Worm (Caenorhabditis elegans) whole organism, young adult: ENCODE data around the gene T28F3.8.

ENCODE experiments used
- C17E4.6 ChIP-seq: fragments of 200-800 bp; sonication (Bioruptor generic); IDR thresholded peaks from 2 replicates; pipeline ENCODE4 v1.3.6; 2022; ENCODE audit warnings: missing genetic modification reagents, missing genetic modification characterization, missing compliant biosample characterization
- D2030.7 ChIP-seq: fragments of 200-800 bp; sonication (Bioruptor generic); IDR thresholded peaks from 2 replicates; pipeline ENCODE4 v1.3.6; 2022; ENCODE audit warnings: missing genetic modification reagents, missing genetic modification characterization, missing compliant biosample characterization
- F52B5.7 ChIP-seq: sonication (generic microtip); optimal IDR thresholded peaks from 2 replicates; lab custom pipeline; 2016; ENCODE audit warnings: mild to moderate bottlenecking, missing genetic modification characterization, missing compliant biosample characterization
- F55B11.4 ChIP-seq: sonication (generic microtip); optimal IDR thresholded peaks from 2 replicates; lab custom pipeline; 2016; ENCODE audit warnings: missing compliant biosample characterization, missing genetic modification characterization, borderline replicate concordance; ENCODE audit not compliant: insufficient read depth
- Y95B8A.8 ChIP-seq: fragments of 200-800 bp; sonication (Bioruptor generic); IDR thresholded peaks from 2 replicates; pipeline ENCODE4 v1.3.6; 2022; ENCODE audit warnings: missing genetic modification reagents, missing genetic modification characterization, missing compliant biosample characterization
- ama-1 ChIP-seq, 3 experiments: fragments of 150-350 bp in 1 of 3; sonication (generic microtip) in 2 of 3; optimal IDR thresholded peaks; 2 replicates each; lab custom pipeline; 2014 to 2018; ENCODE audit warnings: missing biosample characterization in 2 of 3, missing genetic modification characterization in 2 of 3, missing genetic modification reagents in 2 of 3
- ceh-79 ChIP-seq: sonication (generic microtip); optimal IDR thresholded peaks from 2 replicates; lab custom pipeline; 2017; ENCODE audit warnings: mild to moderate bottlenecking, missing genetic modification characterization, missing compliant biosample characterization
- gei-17 ChIP-seq: fragments of 200-800 bp; sonication (Bioruptor generic); optimal IDR thresholded peaks from 2 replicates; lab custom pipeline; 2018; ENCODE audit warnings: mild to moderate bottlenecking, missing genetic modification characterization, missing compliant biosample characterization
- nfya-1 ChIP-seq: sonication (generic microtip); optimal IDR thresholded peaks from 2 replicates; lab custom pipeline; 2017; ENCODE audit warnings: antibody characterized with exemption, missing compliant biosample characterization, missing genetic modification characterization, borderline replicate concordance; ENCODE audit not compliant: insufficient read depth
- nhr-90 ChIP-seq: sonication (generic microtip); optimal IDR thresholded peaks from 2 replicates; lab custom pipeline; 2016; ENCODE audit warnings: missing genotype, mild to moderate bottlenecking, missing genetic modification characterization, missing compliant biosample characterization
- pha-4 ChIP-seq: fragments of 150-350 bp; sonication (generic microtip); optimal IDR thresholded peaks from 2 replicates; lab custom pipeline; 2014; ENCODE audit warnings: missing biosample characterization, missing genetic modification reagents, missing genetic modification characterization
- snpc-4 ChIP-seq, 5 experiments: fragments of 150-350 bp in 1 of 5; sonication (generic microtip) in 4 of 5; optimal IDR thresholded peaks; 2 replicates each; lab custom pipeline; 2014 to 2018; ENCODE audit warnings: missing genetic modification characterization in 5 of 5, missing biosample characterization in 3 of 5, antibody characterized with exemption in 2 of 5, mild to moderate bottlenecking in 2 of 5, missing compliant biosample characterization in 2 of 5, missing genotype in 2 of 5, moderate library complexity in 2 of 5, missing genetic modification reagents in 1 of 5
- tbp1 ChIP-seq: fragments of 200-800 bp; sonication (Bioruptor generic); optimal IDR thresholded peaks from 2 replicates; lab custom pipeline; 2018; ENCODE audit warnings: mild to moderate bottlenecking, missing genetic modification characterization, missing compliant biosample characterization

DNA sequence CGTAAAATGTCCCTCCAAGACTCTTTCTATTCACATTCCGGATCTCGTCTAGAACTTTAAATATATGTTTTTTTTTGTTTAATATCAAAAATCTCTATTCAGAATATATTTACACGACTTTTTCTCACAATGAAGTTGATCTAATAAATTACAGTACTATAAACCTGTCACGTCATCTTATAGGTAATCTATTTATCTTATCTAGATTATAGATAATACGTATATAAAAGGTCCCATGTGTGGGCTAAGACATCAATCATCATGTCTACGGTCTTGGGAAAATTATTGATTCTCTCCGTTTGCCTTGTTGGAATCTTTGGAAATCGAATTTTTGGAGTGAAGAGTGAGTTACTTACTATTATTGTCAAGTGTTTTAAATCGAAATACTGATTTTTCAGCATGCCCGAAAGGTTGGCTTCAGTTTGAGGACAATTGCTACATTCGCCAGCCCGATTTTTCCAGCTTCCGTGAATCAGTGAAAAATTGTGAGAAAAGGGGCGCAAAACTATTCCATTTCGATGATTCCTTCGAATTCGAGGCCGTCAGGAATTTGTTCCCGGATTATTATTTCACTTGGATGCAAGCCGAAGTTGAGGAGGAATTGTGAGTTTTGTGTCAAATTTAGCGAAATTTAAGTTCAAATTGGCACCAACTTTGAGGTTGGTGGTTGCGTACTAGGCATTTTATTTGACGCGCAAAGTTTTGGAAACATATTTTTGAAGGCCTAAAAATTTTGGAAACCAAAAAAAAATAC lies 30.2 kb downstream of the T28F3.8 start, which contains the start of gene clec-196:
- TF ChIP-seq gei-17 (GFP tag; lab: Kevin White, UChicago), result no peak
- no peak for TF ChIP-seq F52B5.7 (tag; lab: Kevin White, UChicago)
- no peak for TF ChIP-seq tbp1 (GFP tag; lab: Kevin White, UChicago)
- no peak for TF ChIP-seq snpc-4 (GFP tag; optimal IDR thresholded peaks at IDR 0.05; lab: Kevin White, UChicago)
- TF ChIP-seq snpc-4 (tag; optimal IDR thresholded peaks at IDR 0.05; lab: Kevin White, UChicago), result peak in 1 of 4 experiments; percentile 11
- no peak for TF ChIP-seq F55B11.4 (tag; lab: Kevin White, UChicago)
- TF ChIP-seq pha-4, result no peak
- no peak for TF ChIP-seq ceh-79 (tag; lab: Kevin White, UChicago)
- TF ChIP-seq D2030.7 (GFP tag; lab: Robert Waterston, UW), result no peak
- no peak for TF ChIP-seq Y95B8A.8 (GFP tag; lab: Robert Waterston, UW)
- TF ChIP-seq ama-1 (optimal IDR thresholded peaks at IDR 0.05; lab: Kevin White, UChicago), result no peak
- TF ChIP-seq ama-1 (GFP tag; optimal IDR thresholded peaks at IDR 0.05; lab: Kevin White, UChicago), result no peak
- no peak for TF ChIP-seq C17E4.6 (GFP tag; lab: Robert Waterston, UW)
- TF ChIP-seq nhr-90, result no peak
- no peak for TF ChIP-seq nfya-1 (tag; lab: Kevin White, UChicago)
